Fruit fly (Drosophila melanogaster) whole organism, prepupa: ENCODE results near the gene CG42487.

Source experiments
- Blimp-1 ChIP-seq: fragments of 200-800 bp; sonication (Bioruptor generic); optimal IDR thresholded peaks from 3 replicates; lab custom pipeline; 2017; ENCODE audit warnings: missing biosample characterization, missing genetic modification characterization, mild to moderate bottlenecking, moderate library complexity, missing genetic modification reagents
- CG10631 ChIP-seq: fragments of 200-800 bp; sonication (Bioruptor generic); optimal IDR thresholded peaks from 2 replicates; lab custom pipeline; 2016; ENCODE audit warnings: missing biosample characterization, missing genetic modification characterization
- CG10669 ChIP-seq: fragments of 200-800 bp; sonication (Bioruptor generic); optimal IDR thresholded peaks from 3 replicates; lab custom pipeline; 2018; ENCODE audit warnings: missing biosample characterization, mild to moderate bottlenecking, missing genetic modification characterization, moderate library complexity
- CG11294 ChIP-seq: fragments of 200-800 bp; sonication (Bioruptor generic); IDR thresholded peaks from 2 replicates; pipeline ENCODE4 v1.3.6; 2022; ENCODE audit warnings: missing biosample characterization, missing genetic modification characterization
- CG11762 ChIP-seq: fragments of 200-800 bp; sonication (Bioruptor generic); optimal IDR thresholded peaks from 3 replicates; lab custom pipeline; 2016; ENCODE audit warnings: missing biosample characterization, missing genetic modification characterization; ENCODE audit not compliant: insufficient read depth
- CG11902 ChIP-seq: fragments of 200-800 bp; sonication (Bioruptor generic); optimal IDR thresholded peaks from 3 replicates; lab custom pipeline; 2016; ENCODE audit warnings: missing biosample characterization, missing genetic modification characterization
- CG15336 ChIP-seq: fragments of 200-800 bp; sonication (Bioruptor generic); IDR thresholded peaks from 2 replicates; pipeline ENCODE4 v1.3.6; 2022; ENCODE audit warnings: missing biosample characterization, missing genetic modification characterization
- CG3032 ChIP-seq: fragments of 200-800 bp; optimal IDR thresholded peaks from 2 replicates; lab custom pipeline; 2019; ENCODE audit warnings: missing biosample characterization, mild to moderate bottlenecking, missing genetic modification characterization, moderate library complexity
- CG31627 ChIP-seq: fragments of 200-800 bp; sonication (Bioruptor generic); optimal IDR thresholded peaks from 3 replicates; lab custom pipeline; 2016; ENCODE audit warnings: missing biosample characterization, missing genetic modification characterization
- CG32006 ChIP-seq: fragments of 200-800 bp; sonication (Bioruptor generic); optimal IDR thresholded peaks from 3 replicates; lab custom pipeline; 2017; ENCODE audit warnings: missing biosample characterization, mild to moderate bottlenecking, missing genetic modification characterization
- CG34406 ChIP-seq: fragments of 200-800 bp; sonication (Bioruptor generic); optimal IDR thresholded peaks from 3 replicates; lab custom pipeline; 2016; ENCODE audit warnings: missing biosample characterization, missing genetic modification characterization
- CG3919 ChIP-seq: fragments of 200-800 bp; sonication (Bioruptor generic); optimal IDR thresholded peaks from 3 replicates; lab custom pipeline; 2016; ENCODE audit warnings: missing biosample characterization, missing genetic modification characterization
- CG4318 ChIP-seq: fragments of 200-800 bp; sonication (Bioruptor generic); optimal IDR thresholded peaks from 3 replicates; lab custom pipeline; 2017; ENCODE audit warnings: missing biosample characterization, mild to moderate bottlenecking, missing genetic modification characterization
- CG6163 ChIP-seq: fragments of 200-800 bp; sonication (Bioruptor generic); IDR thresholded peaks from 3 replicates; pipeline ENCODE4 v1.3.6; 2022; ENCODE audit warnings: missing biosample characterization, missing genetic modification characterization
- CG6276 ChIP-seq: fragments of 200-800 bp; sonication (Bioruptor generic); optimal IDR thresholded peaks from 2 replicates; lab custom pipeline; 2017; ENCODE audit warnings: missing biosample characterization, mild to moderate bottlenecking, missing genetic modification characterization
- CG6792 ChIP-seq: fragments of 200-800 bp; sonication (Bioruptor generic); optimal IDR thresholded peaks from 3 replicates; lab custom pipeline; 2016; ENCODE audit warnings: missing biosample characterization, missing genetic modification characterization
- CG6808 ChIP-seq: fragments of 200-800 bp; sonication (Bioruptor generic); optimal IDR thresholded peaks from 3 replicates; lab custom pipeline; 2017; ENCODE audit warnings: missing biosample characterization, missing genetic modification characterization, mild to moderate bottlenecking, moderate library complexity, missing genetic modification reagents
- CG7368 ChIP-seq: fragments of 200-800 bp; sonication (Bioruptor generic); optimal IDR thresholded peaks from 3 replicates; lab custom pipeline; 2016; ENCODE audit warnings: missing biosample characterization, missing genetic modification characterization
- CG8119 ChIP-seq: fragments of 200-800 bp; sonication (Bioruptor generic); IDR thresholded peaks from 3 replicates; pipeline ENCODE4 v1.3.6; 2022; ENCODE audit warnings: missing biosample characterization, missing genetic modification characterization
- CG8319 ChIP-seq: fragments of 200-800 bp; sonication (Bioruptor generic); optimal IDR thresholded peaks from 3 replicates; lab custom pipeline; 2016; ENCODE audit warnings: missing biosample characterization, missing genetic modification characterization
- CG9139 ChIP-seq: fragments of 200-800 bp; sonication (Bioruptor generic); optimal IDR thresholded peaks from 3 replicates; lab custom pipeline; 2017; ENCODE audit warnings: missing biosample characterization, mild to moderate bottlenecking, missing genetic modification characterization
- Eip75B ChIP-seq: fragments of 200-800 bp; sonication (Bioruptor generic); optimal IDR thresholded peaks from 3 replicates; lab custom pipeline; 2016; ENCODE audit warnings: missing biosample characterization, missing genetic modification characterization
- Eip78C ChIP-seq: fragments of 200-800 bp; sonication (Bioruptor generic); peaks from one replicate; lab custom pipeline; 2016; ENCODE audit warnings: missing biosample characterization, missing genetic modification characterization
- Eip93F ChIP-seq: fragments of 200-800 bp; sonication (Bioruptor generic); optimal IDR thresholded peaks from 2 replicates; lab custom pipeline; 2016; ENCODE audit warnings: missing biosample characterization, mild to moderate bottlenecking, missing genetic modification characterization
- Ets21C ChIP-seq: fragments of 200-800 bp; sonication (Bioruptor generic); optimal IDR thresholded peaks from 3 replicates; lab custom pipeline; 2016; ENCODE audit warnings: missing biosample characterization, missing genetic modification characterization
- Gug ChIP-seq: fragments of 200-800 bp; sonication (Bioruptor generic); IDR thresholded peaks from 2 replicates; pipeline ENCODE4 v1.3.6; 2022; ENCODE audit warnings: missing biosample characterization, missing genetic modification characterization
- Hr38 ChIP-seq: sonication (Bioruptor generic); optimal IDR thresholded peaks from 2 replicates; lab custom pipeline; 2016; ENCODE audit warnings: missing biosample characterization, missing genetic modification characterization
- Hr39 ChIP-seq: fragments of 200-800 bp; sonication (Bioruptor generic); optimal IDR thresholded peaks from 2 replicates; lab custom pipeline; 2016; ENCODE audit warnings: missing biosample characterization, missing genetic modification characterization
- Hr4 ChIP-seq: fragments of 200-800 bp; sonication (Bioruptor generic); optimal IDR thresholded peaks from 3 replicates; lab custom pipeline; 2016; ENCODE audit warnings: missing biosample characterization, missing genetic modification characterization
- Lpt ChIP-seq: fragments of 200-800 bp; sonication (Bioruptor generic); optimal IDR thresholded peaks from 3 replicates; lab custom pipeline; 2016; ENCODE audit warnings: missing biosample characterization, missing genetic modification characterization
- Met ChIP-seq: fragments of 200-800 bp; sonication (Bioruptor generic); optimal IDR thresholded peaks from 3 replicates; lab custom pipeline; 2016; ENCODE audit warnings: missing biosample characterization, missing genetic modification characterization
- OdsH ChIP-seq: fragments of 200-800 bp; sonication (Bioruptor generic); optimal IDR thresholded peaks from 3 replicates; lab custom pipeline; 2016; ENCODE audit warnings: missing biosample characterization, missing genetic modification characterization
- Sox102F ChIP-seq: fragments of 200-800 bp; sonication (Bioruptor generic); optimal IDR thresholded peaks from 2 replicates; lab custom pipeline; 2016; ENCODE audit warnings: missing biosample characterization, mild to moderate bottlenecking, missing genetic modification characterization
- Sox14 ChIP-seq: fragments of 200-800 bp; sonication (Bioruptor generic); optimal IDR thresholded peaks from 3 replicates; lab custom pipeline; 2016; ENCODE audit warnings: missing biosample characterization, missing genetic modification characterization
- Sox15 ChIP-seq: fragments of 200-800 bp; sonication (Bioruptor generic); optimal IDR thresholded peaks from 3 replicates; lab custom pipeline; 2016; ENCODE audit warnings: missing biosample characterization, missing genetic modification characterization
- cyc ChIP-seq: fragments of 200-800 bp; sonication (Bioruptor generic); optimal IDR thresholded peaks from 3 replicates; lab custom pipeline; 2016; ENCODE audit warnings: missing biosample characterization, missing genetic modification characterization
- dac ChIP-seq: fragments of 200-800 bp; sonication (Bioruptor generic); optimal IDR thresholded peaks from 2 replicates; lab custom pipeline; 2017; ENCODE audit warnings: missing biosample characterization, mild to moderate bottlenecking, missing genetic modification characterization
- dsx ChIP-seq: fragments of 200-800 bp; optimal IDR thresholded peaks from 3 replicates; lab custom pipeline; 2019; ENCODE audit warnings: missing biosample characterization, mild to moderate bottlenecking, missing genetic modification characterization, moderate library complexity; ENCODE audit not compliant: poor library complexity, severe bottlenecking
- eg ChIP-seq: fragments of 200-800 bp; sonication (Bioruptor generic); IDR thresholded peaks from 3 replicates; pipeline ENCODE4 v1.3.6; 2022; ENCODE audit warnings: missing biosample characterization, missing genetic modification characterization
- esn ChIP-seq: fragments of 200-800 bp; sonication (Bioruptor generic); optimal IDR thresholded peaks from 2 replicates; lab custom pipeline; 2016; ENCODE audit warnings: missing biosample characterization, mild to moderate bottlenecking, missing genetic modification characterization, moderate library complexity
- fd59A ChIP-seq: fragments of 200-800 bp; sonication (Bioruptor generic); optimal IDR thresholded peaks from 2 replicates; lab custom pipeline; 2017; ENCODE audit warnings: missing biosample characterization, mild to moderate bottlenecking, missing genetic modification characterization, missing genetic modification reagents
- fd85E ChIP-seq: fragments of 200-800 bp; sonication (Bioruptor generic); optimal IDR thresholded peaks from 3 replicates; lab custom pipeline; 2016; ENCODE audit warnings: missing biosample characterization, missing genetic modification characterization
- lz ChIP-seq: fragments of 200-800 bp; sonication (Bioruptor generic); optimal IDR thresholded peaks from 3 replicates; lab custom pipeline; 2016; ENCODE audit warnings: missing biosample characterization, missing genetic modification characterization
- salr ChIP-seq, 2 experiments: fragments of 200-800 bp; sonication (Bioruptor generic); optimal IDR thresholded peaks; 3 replicates each; lab custom pipeline; 2016 to 2018; ENCODE audit warnings: missing biosample characterization in 2 of 2, missing genetic modification characterization in 2 of 2, mild to moderate bottlenecking in 1 of 2
- ss ChIP-seq, 2 experiments: fragments of 200-800 bp; sonication (Bioruptor generic); optimal IDR thresholded peaks; 2 replicates in 1 of 2; 3 replicates in 1 of 2; lab custom pipeline; 2017 to 2018; ENCODE audit warnings: mild to moderate bottlenecking in 2 of 2, missing biosample characterization in 2 of 2, missing genetic modification characterization in 2 of 2, moderate library complexity in 1 of 2
- svp ChIP-seq: fragments of 200-800 bp; sonication (Bioruptor generic); peaks from one replicate; lab custom pipeline; 2016; ENCODE audit warnings: missing biosample characterization, missing genetic modification characterization
- vri ChIP-seq: fragments of 200-800 bp; sonication (Bioruptor generic); optimal IDR thresholded peaks from 3 replicates; lab custom pipeline; 2016; ENCODE audit warnings: missing biosample characterization, mild to moderate bottlenecking, missing genetic modification characterization

The CG42487 gene

DNA sequence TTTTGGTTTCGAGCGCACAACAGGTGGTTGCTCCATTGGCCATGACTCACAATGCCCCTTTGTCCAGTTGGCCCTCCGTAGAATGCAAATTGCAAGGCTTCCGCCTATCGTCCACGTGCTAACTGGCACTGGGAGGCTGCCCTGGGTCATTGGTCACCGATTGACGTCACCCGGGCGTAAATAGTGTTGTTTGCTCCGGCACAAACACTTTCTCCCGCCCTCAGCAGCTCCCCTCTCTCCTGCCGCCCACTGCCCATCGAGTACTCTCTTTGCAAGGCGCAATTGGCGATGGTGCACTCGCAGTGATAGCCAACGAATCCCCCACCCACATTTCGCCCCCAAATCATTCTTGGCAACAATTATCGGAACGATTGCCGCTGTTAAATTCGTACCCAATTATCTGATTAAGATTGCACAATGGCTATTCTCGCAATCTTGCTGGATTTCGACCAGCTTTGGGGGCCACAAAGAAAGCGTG lies 32.3 kb downstream of the CG42487 start:
- TF ChIP-seq Blimp-1 (no peak), dac (no peak), Gug (GFP tag; lab: Robert Waterston, UW) (no peak), Met (no peak), Eip75B (GFP tag; lab: Kevin White, UChicago) (no peak), lz (GFP tag; lab: Kevin White, UChicago) (no peak), CG10631 (no peak), Sox102F (GFP tag; lab: Kevin White, UChicago) (no peak), CG8119 (no peak), Hr39 (GFP tag; lab: Kevin White, UChicago) (no peak), svp (peak; percentile 57), fd85E (no peak), fd59A (no peak), eg (GFP tag; lab: Robert Waterston, UW) (0 out of 3 replicates have a peak, but pooled peaks have one; percentile 29), CG8319 (GFP tag; lab: Kevin White, UChicago) (no peak), CG7368 (GFP tag; lab: Kevin White, UChicago) (no peak), Eip78C (no peak), salr (GFP tag; optimal IDR thresholded peaks at IDR 0.05; lab: Kevin White, UChicago) (no peak), CG9139 (GFP tag; lab: Kevin White, UChicago) (no peak), CG6163 (GFP tag; lab: Robert Waterston, UW) (no peak), Hr38 (GFP tag; lab: Kevin White, UChicago) (no peak), CG11294 (GFP tag; lab: Robert Waterston, UW) (no peak), CG15336 (GFP tag; lab: Robert Waterston, UW) (no peak), vri (GFP tag; lab: Kevin White, UChicago) (peak; percentile 93), CG4318 (GFP tag; lab: Kevin White, UChicago) (no peak), Sox15 (GFP tag; lab: Kevin White, UChicago) (no peak), Sox14 (GFP tag; lab: Kevin White, UChicago) (peak; percentile 20), ss (GFP tag; optimal IDR thresholded peaks at IDR 0.05; lab: Kevin White, UChicago) (no peak), CG31627 (no peak), CG3919 (GFP tag; lab: Kevin White, UChicago) (no peak), CG34406 (no peak), cyc (GFP tag; lab: Kevin White, UChicago) (no peak), CG10669 (GFP tag; lab: Kevin White, UChicago) (no peak), CG11902 (GFP tag; lab: Kevin White, UChicago) (no peak), Eip93F (peak; percentile 77), OdsH (GFP tag; lab: Kevin White, UChicago) (no peak)
- TF ChIP-seq, all 60 proteins: peak for 5

dm6 chr3R:27925971-27926533 lies 33.0 kb downstream of the CG42487 start:
- no peak for TF ChIP-seq Lpt (GFP tag; lab: Kevin White, UChicago)
- peak; percentile 7; the same call in 1 of the 3 replicates for TF ChIP-seq CG6163 (GFP tag; lab: Robert Waterston, UW)
- TF ChIP-seq CG11902 (GFP tag; lab: Kevin White, UChicago), result peak; percentile 4
- no peak for TF ChIP-seq CG4318 (GFP tag; lab: Kevin White, UChicago)
- no peak for TF ChIP-seq CG15336 (GFP tag; lab: Robert Waterston, UW)
- no peak for TF ChIP-seq Eip93F
- TF ChIP-seq esn (GFP tag; lab: Kevin White, UChicago), result peak; percentile 38
- TF ChIP-seq CG6792 (GFP tag; lab: Kevin White, UChicago), result peak; percentile 34
- peak; percentile 61 for TF ChIP-seq svp
- no peak for TF ChIP-seq CG34406
- peak; percentile 44 for TF ChIP-seq Hr4 (GFP tag; lab: Kevin White, UChicago)
- TF ChIP-seq CG10631, result peak; percentile 40
- peak; percentile 14 for TF ChIP-seq CG3919 (GFP tag; lab: Kevin White, UChicago)
- peak; percentile 8 for TF ChIP-seq Hr39 (GFP tag; lab: Kevin White, UChicago)
- peak; percentile 35 for TF ChIP-seq CG31627
- peak; percentile 19; the same call in 1 of the 2 replicates for TF ChIP-seq Gug (GFP tag; lab: Robert Waterston, UW)
- TF ChIP-seq Blimp-1, result no peak
- no peak for TF ChIP-seq CG6808 (GFP tag; lab: Kevin White, UChicago)
- peak in 1 of 2 experiments; percentile 52 for TF ChIP-seq salr (GFP tag; optimal IDR thresholded peaks at IDR 0.05; lab: Kevin White, UChicago)
- TF ChIP-seq CG11762 (GFP tag; lab: Kevin White, UChicago), result no peak
- TF ChIP-seq fd59A, result peak; percentile 10
- TF ChIP-seq CG6276, result peak; percentile 7
- peak; percentile 32 for TF ChIP-seq Sox15 (GFP tag; lab: Kevin White, UChicago)
- no peak for TF ChIP-seq Ets21C
- no peak for TF ChIP-seq CG10669 (GFP tag; lab: Kevin White, UChicago)
- no peak for TF ChIP-seq dsx (GFP tag; lab: Kevin White, UChicago)
- TF ChIP-seq cyc (GFP tag; lab: Kevin White, UChicago), result peak; percentile 27
- TF ChIP-seq CG11294 (GFP tag; lab: Robert Waterston, UW), result no peak
- peak; percentile 26 for TF ChIP-seq CG3032
- TF ChIP-seq lz (GFP tag; lab: Kevin White, UChicago), result peak; percentile 1
- TF ChIP-seq CG32006, result peak; percentile 62
- TF ChIP-seq Eip78C, result peak; percentile 78
